Fruit fly (Drosophila melanogaster): ENCODE data around the gene Trmt61.
A peak's percentile ranks its signal among the peaks of the same experiment; 100 is the strongest.

Trmt61 gene

DNA sequence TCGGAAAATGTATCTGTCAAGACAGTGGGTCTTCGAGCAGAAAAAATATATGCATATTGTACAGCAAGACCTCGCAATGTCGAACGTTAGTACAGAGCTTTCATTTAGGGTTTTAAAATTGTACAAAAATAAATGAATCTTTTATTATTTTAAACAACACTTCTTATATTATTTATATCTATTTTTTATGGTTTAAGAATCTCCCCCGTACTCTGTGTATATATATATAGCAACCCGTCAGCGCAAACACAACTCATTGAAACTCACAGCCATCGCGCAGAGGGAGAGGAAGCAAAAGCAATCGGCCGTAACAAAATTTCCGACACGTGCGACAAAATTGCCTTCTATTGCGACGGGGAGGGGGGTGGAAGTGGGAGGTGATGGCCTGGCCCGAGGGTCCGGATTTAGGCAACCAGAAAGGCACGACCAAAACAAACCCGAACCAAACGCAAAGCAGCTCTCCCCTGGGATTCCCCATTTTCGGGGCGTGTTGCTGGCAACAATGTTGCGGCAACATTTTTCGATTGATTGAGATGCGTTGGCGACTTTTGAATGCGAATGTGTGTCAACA lies 46.7 kb downstream of the Trmt61 start (continued):
- TF ChIP-seq Hr51 (GFP tag; optimal IDR thresholded peaks at IDR 0.05) (peak in 1 of 2 experiments; percentile 62), lbe (GFP tag; optimal IDR thresholded peaks at IDR 0.05) (no peak), Oli (tag; optimal IDR thresholded peaks at IDR 0.05) (peak; percentile 17), Jarid2 (GFP tag; optimal IDR thresholded peaks at IDR 0.05) (no peak), Hmr (GFP tag; optimal IDR thresholded peaks at IDR 0.05) (peak; percentile 75), ssp (GFP tag; IDR thresholded peaks at IDR 0.05) (peak; percentile 33; the same call in 1 of the 2 replicates), CG18262 (tag; optimal IDR thresholded peaks at IDR 0.05) (peak; percentile 0), CG18599 (GFP tag; optimal IDR thresholded peaks at IDR 0.05) (peak; percentile 90), CG4282 (GFP tag; optimal IDR thresholded peaks at IDR 0.05) (no peak), Chrac-16 (GFP tag; optimal IDR thresholded peaks at IDR 0.05) (no peak), sc (optimal IDR thresholded peaks at IDR 0.05) (no peak), sc (GFP tag; optimal IDR thresholded peaks at IDR 0.05) (no peak), sob (GFP tag; IDR thresholded peaks at IDR 0.05) (peak; percentile 77), CG7556 (GFP tag; optimal IDR thresholded peaks at IDR 0.05) (peak; percentile 26), CG6654 (GFP tag; optimal IDR thresholded peaks at IDR 0.05) (peak; percentile 16), fd102C (GFP tag; optimal IDR thresholded peaks at IDR 0.05) (no peak), ind (GFP tag; optimal IDR thresholded peaks at IDR 0.05) (peak; percentile 74), ttk (GFP tag; IDR thresholded peaks at IDR 0.05) (peak; percentile 82), Drgx (GFP tag; IDR thresholded peaks at IDR 0.05) (peak; percentile 80), CG13775 (GFP tag; optimal IDR thresholded peaks at IDR 0.05) (peak; percentile 34), dysf (GFP tag; IDR thresholded peaks at IDR 0.05) (peak; percentile 97), gem (tag; optimal IDR thresholded peaks at IDR 0.05) (peak; percentile 73), CG6683 (GFP tag; optimal IDR thresholded peaks at IDR 0.05) (peak; percentile 49), danr (GFP tag; IDR thresholded peaks at IDR 0.05) (peak; percentile 63), CG4730 (GFP tag; IDR thresholded peaks at IDR 0.05) (peak; percentile 62), Ssrp (tag; optimal IDR thresholded peaks at IDR 0.05) (peak; percentile 11), tup (GFP tag; optimal IDR thresholded peaks at IDR 0.05) (peak; percentile 35), CG32532 (GFP tag; IDR thresholded peaks at IDR 0.05) (peak; percentile 88), CG3838 (GFP tag; optimal IDR thresholded peaks at IDR 0.05) (no peak), bbx (GFP tag; IDR thresholded peaks at IDR 0.05; ENCODE audit: partially characterized antibody) (0 out of 2 replicates have a peak, but pooled peaks have one; percentile 22), CG32772 (GFP tag; IDR thresholded peaks at IDR 0.05) (peak; percentile 86), CG6175 (GFP tag; IDR thresholded peaks at IDR 0.05) (peak; percentile 71; the same call in 1 of the 3 replicates), wdn (GFP tag; IDR thresholded peaks at IDR 0.05) (peak; percentile 65; the same call in 1 of the 2 replicates), kni (GFP tag; optimal IDR thresholded peaks at IDR 0.05) (peak; percentile 11), CG10543 (GFP tag; optimal IDR thresholded peaks at IDR 0.05) (peak; percentile 58), Asciz (GFP tag; optimal IDR thresholded peaks at IDR 0.05) (no peak), Hr78 (GFP tag; optimal IDR thresholded peaks at IDR 0.05) (peak in 1 of 2 experiments; percentile 2), CG2712 (tag; optimal IDR thresholded peaks at IDR 0.05) (peak; percentile 14), ken (GFP tag; IDR thresholded peaks at IDR 0.05) (peak; percentile 65; the same call in 1 of the 3 replicates), schlank (tag; optimal IDR thresholded peaks at IDR 0.05) (no peak), CG34422 (GFP tag; IDR thresholded peaks at IDR 0.05) (peak; percentile 80), Lim3 (GFP tag; IDR thresholded peaks at IDR 0.05) (peak; percentile 16; the same call in 1 of the 2 replicates), Fer2 (tag; optimal IDR thresholded peaks at IDR 0.05) (peak; percentile 54), lilli (GFP tag; optimal IDR thresholded peaks at IDR 0.05) (peak; percentile 32), amos (GFP tag; IDR thresholded peaks at IDR 0.05; ENCODE audit: partially characterized antibody) (peak; percentile 5; the same call in 1 of the 2 replicates), Awh (GFP tag; IDR thresholded peaks at IDR 0.05) (peak; percentile 59; the same call in 1 of the 2 replicates), stc (GFP tag; IDR thresholded peaks at IDR 0.05) (peak; percentile 74), CG13894 (tag; optimal IDR thresholded peaks at IDR 0.05) (peak; percentile 74), Elba2 (GFP tag; optimal IDR thresholded peaks at IDR 0.05) (no peak)
